Worm (Caenorhabditis elegans) whole organism, young adult: ENCODE data around the gene gem-4.

Experiments
- F37B4.10 ChIP-seq: fragments of 200-800 bp; sonication (Bioruptor generic); IDR thresholded peaks from 2 replicates; pipeline ENCODE4 v1.3.6; 2022; ENCODE audit warnings: missing genetic modification characterization, missing compliant biosample characterization
- K11D2.4 ChIP-seq: fragments of 200-800 bp; sonication (Bioruptor generic); IDR thresholded peaks from 2 replicates; pipeline ENCODE4 v1.3.6; 2022; ENCODE audit warnings: missing genetic modification reagents, missing genetic modification characterization, missing compliant biosample characterization
- T26A5.8 ChIP-seq: sonication (generic microtip); optimal IDR thresholded peaks from 2 replicates; lab custom pipeline; 2016; ENCODE audit warnings: missing genetic modification characterization, missing compliant biosample characterization
- ceh-91 ChIP-seq: fragments of 200-800 bp; sonication (Bioruptor generic); IDR thresholded peaks from 2 replicates; pipeline ENCODE4 v1.3.6; 2022; ENCODE audit warnings: missing genetic modification reagents, missing genetic modification characterization, missing compliant biosample characterization
- dpl-1 ChIP-seq: fragments of 150-350 bp; optimal IDR thresholded peaks from 2 replicates; lab custom pipeline; 2014; ENCODE audit warnings: missing biosample characterization, missing genetic modification reagents, missing genetic modification characterization
- ekl-4 ChIP-seq: fragments of 200-800 bp; sonication (Bioruptor generic); IDR thresholded peaks from 2 replicates; pipeline ENCODE4 v1.3.6; 2022; ENCODE audit warnings: missing genetic modification reagents, missing genetic modification characterization, missing compliant biosample characterization
- gei-17 ChIP-seq: fragments of 200-800 bp; sonication (Bioruptor generic); optimal IDR thresholded peaks from 2 replicates; lab custom pipeline; 2018; ENCODE audit warnings: mild to moderate bottlenecking, missing genetic modification characterization, missing compliant biosample characterization
- hsf-1 ChIP-seq: fragments of 200-800 bp; sonication (Bioruptor generic); IDR thresholded peaks from 2 replicates; pipeline ENCODE4 v1.3.6; 2022; ENCODE audit warnings: missing genetic modification reagents, missing genetic modification characterization, missing compliant biosample characterization
- let-607 ChIP-seq, 2 experiments: fragments of 200-800 bp in 1 of 2; sonication (Bioruptor generic) in 1 of 2; sonication (generic microtip) in 1 of 2; optimal IDR thresholded peaks; 2 replicates each; lab custom pipeline; 2016 to 2018; ENCODE audit warnings: mild to moderate bottlenecking in 2 of 2, missing compliant biosample characterization in 2 of 2, missing genetic modification characterization in 2 of 2, moderate library complexity in 2 of 2, missing genotype in 1 of 2
- lsy-27 ChIP-seq: sonication (generic microtip); optimal IDR thresholded peaks from 2 replicates; lab custom pipeline; 2017; ENCODE audit warnings: missing genetic modification characterization, mild to moderate bottlenecking, missing compliant biosample characterization, antibody characterized with exemption, missing genotype, borderline replicate concordance; ENCODE audit not compliant: insufficient read depth
- nhr-27 ChIP-seq: fragments of 200-800 bp; sonication (Bioruptor generic); optimal IDR thresholded peaks from 2 replicates; lab custom pipeline; 2018; ENCODE audit warnings: mild to moderate bottlenecking, missing genetic modification characterization, moderate library complexity, missing compliant biosample characterization
- repo-1 ChIP-seq: sonication (generic microtip); optimal IDR thresholded peaks from 2 replicates; lab custom pipeline; 2017; ENCODE audit warnings: mild to moderate bottlenecking, missing genetic modification characterization, missing compliant biosample characterization
- snpc-4 ChIP-seq, 5 experiments: fragments of 150-350 bp in 1 of 5; sonication (generic microtip) in 4 of 5; optimal IDR thresholded peaks; 2 replicates each; lab custom pipeline; 2014 to 2018; ENCODE audit warnings: missing genetic modification characterization in 5 of 5, missing biosample characterization in 3 of 5, antibody characterized with exemption in 2 of 5, mild to moderate bottlenecking in 2 of 5, missing compliant biosample characterization in 2 of 5, missing genotype in 2 of 5, moderate library complexity in 2 of 5, missing genetic modification reagents in 1 of 5

DNA sequence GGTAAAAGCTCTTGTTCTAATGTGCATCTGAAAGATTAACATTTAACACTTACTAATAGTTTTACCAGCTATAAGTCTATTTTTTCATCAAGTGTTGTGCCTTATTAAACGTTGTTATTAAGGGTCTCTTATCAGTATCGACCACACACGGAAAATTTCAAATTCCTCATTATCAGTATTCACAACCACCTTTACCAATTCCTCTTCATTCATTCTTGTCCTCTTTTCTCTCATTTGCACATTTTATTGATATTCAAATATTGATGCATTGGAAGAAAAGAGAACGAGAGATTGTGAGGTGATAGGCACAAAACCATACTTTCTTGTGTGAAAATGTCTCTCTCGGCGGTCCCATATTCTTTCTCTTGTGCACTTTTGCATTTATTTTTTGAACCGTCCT, 23.6 kb upstream of the gem-4 start:
- TF ChIP-seq K11D2.4 (GFP tag; lab: Robert Waterston, UW) (no peak), T26A5.8 (no peak), snpc-4 (GFP tag; optimal IDR thresholded peaks at IDR 0.05; lab: Kevin White, UChicago) (no peak), snpc-4 (tag; optimal IDR thresholded peaks at IDR 0.05; lab: Kevin White, UChicago) (no peak), ceh-91 (GFP tag; lab: Robert Waterston, UW) (no peak), lsy-27 (tag; lab: Kevin White, UChicago) (no peak), gei-17 (GFP tag; lab: Kevin White, UChicago) (no peak), repo-1 (tag; lab: Kevin White, UChicago) (no peak), F37B4.10 (no peak), nhr-27 (no peak), hsf-1 (GFP tag; lab: Robert Waterston, UW) (no peak), ekl-4 (GFP tag; lab: Robert Waterston, UW) (no peak), let-607 (tag; optimal IDR thresholded peaks at IDR 0.05; lab: Kevin White, UChicago) (no peak), dpl-1 (GFP tag; lab: Kevin White, UChicago) (no peak)
